Fruit fly (Drosophila melanogaster): ENCODE results near the gene CG2126.
A peak's percentile ranks its signal among the peaks of the same experiment; 100 is the strongest.

Gene CG2126

DNA sequence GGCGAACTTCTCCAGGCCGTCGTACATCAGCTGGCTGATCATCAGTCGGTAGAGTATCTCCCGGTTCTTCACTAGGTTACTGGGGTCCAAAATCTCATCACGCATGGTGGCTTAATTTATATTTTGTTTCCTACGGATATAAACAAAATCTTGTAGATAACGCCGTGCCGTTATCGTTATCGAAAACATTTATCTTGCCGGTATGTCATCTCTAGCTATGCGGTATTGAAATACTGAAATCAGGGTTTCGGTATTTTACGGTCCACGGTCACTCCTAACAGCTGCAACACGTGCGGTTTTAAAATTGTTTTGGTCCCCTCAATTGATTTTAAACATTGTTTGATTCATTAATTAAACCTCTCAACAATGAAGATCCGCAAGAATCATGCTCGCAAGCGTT is 39.7 kb downstream of the CG2126 start, which contains the start of the genes CstF50 and CG11563 (continued):
- TF ChIP-seq CG18764 (GFP tag; optimal IDR thresholded peaks at IDR 0.05) = no peak
- TF ChIP-seq slbo (GFP tag; IDR thresholded peaks at IDR 0.05) = no peak
- TF ChIP-seq tx (GFP tag; optimal IDR thresholded peaks at IDR 0.05) = no peak
- TF ChIP-seq CG17568 (GFP tag; optimal IDR thresholded peaks at IDR 0.05) = no peak
- TF ChIP-seq Lhr (GFP tag; optimal IDR thresholded peaks at IDR 0.05) = no peak
- TF ChIP-seq Camta (GFP tag; optimal IDR thresholded peaks at IDR 0.05) = no peak
- no peak for TF ChIP-seq CG14014 (GFP tag; IDR thresholded peaks at IDR 0.05)
- TF ChIP-seq Six4 (GFP tag; optimal IDR thresholded peaks at IDR 0.05) = no peak
- TF ChIP-seq CG8478 (optimal IDR thresholded peaks at IDR 0.05) = no peak
- TF ChIP-seq CG12155 (GFP tag; optimal IDR thresholded peaks at IDR 0.05) = no peak
- TF ChIP-seq CG18599 (GFP tag; optimal IDR thresholded peaks at IDR 0.05) = no peak
- no peak for TF ChIP-seq danr (GFP tag; IDR thresholded peaks at IDR 0.05)
- no peak for TF ChIP-seq CG11696 (GFP tag; IDR thresholded peaks at IDR 0.05)
- no peak for TF ChIP-seq Atf6 (GFP tag; IDR thresholded peaks at IDR 0.05)
- no peak for TF ChIP-seq cato (GFP tag; optimal IDR thresholded peaks at IDR 0.05; ENCODE audit: borderline replicate concordance)
- no peak for TF ChIP-seq bbx (GFP tag; IDR thresholded peaks at IDR 0.05; ENCODE audit: partially characterized antibody)
- TF ChIP-seq Gug (GFP tag; IDR thresholded peaks at IDR 0.05) = no peak
- no peak for TF ChIP-seq zfh2 (GFP tag; optimal IDR thresholded peaks at IDR 0.05)
- no peak for TF ChIP-seq CG5953 (GFP tag; IDR thresholded peaks at IDR 0.05)
- no peak for TF ChIP-seq tup (GFP tag; optimal IDR thresholded peaks at IDR 0.05)
- no peak for TF ChIP-seq nmo (GFP tag; optimal IDR thresholded peaks at IDR 0.05)
- TF ChIP-seq NC2α (GFP tag; optimal IDR thresholded peaks at IDR 0.05) = no peak
- TF ChIP-seq Max (GFP tag; optimal IDR thresholded peaks at IDR 0.05) = peak; percentile 72
- TF ChIP-seq Gsc (GFP tag; IDR thresholded peaks at IDR 0.05) = no peak
- TF ChIP-seq CG12391 (tag; optimal IDR thresholded peaks at IDR 0.05) = no peak
- TF ChIP-seq CG3838 (GFP tag; optimal IDR thresholded peaks at IDR 0.05) = no peak
- TF ChIP-seq Sin3A (optimal IDR thresholded peaks at IDR 0.05) = peak; percentile 51
- TF ChIP-seq CG14860 (GFP tag; IDR thresholded peaks at IDR 0.05; ENCODE audit: partially characterized antibody) = peak; percentile 34; the same call in 1 of the 3 replicates
- TF ChIP-seq inv (GFP tag; IDR thresholded peaks at IDR 0.05; ENCODE audit: partially characterized antibody) = no peak
- no peak for TF ChIP-seq Abd-B (GFP tag; optimal IDR thresholded peaks at IDR 0.05)
- TF ChIP-seq wor (GFP tag; IDR thresholded peaks at IDR 0.05) = no peak
- TF ChIP-seq ken (GFP tag; IDR thresholded peaks at IDR 0.05) = no peak
- no peak for TF ChIP-seq CG2678 (tag; optimal IDR thresholded peaks at IDR 0.05)
- TF ChIP-seq ttk (GFP tag; IDR thresholded peaks at IDR 0.05) = no peak
- TF ChIP-seq CG32532 (GFP tag; IDR thresholded peaks at IDR 0.05) = no peak
- TF ChIP-seq CG4820 (GFP tag; optimal IDR thresholded peaks at IDR 0.05) = no peak
- no peak for TF ChIP-seq CG13624 (GFP tag; optimal IDR thresholded peaks at IDR 0.05)
- no peak for TF ChIP-seq CG8944 (GFP tag; optimal IDR thresholded peaks at IDR 0.05)
- TF ChIP-seq Fer3 (tag; optimal IDR thresholded peaks at IDR 0.05) = no peak
- TF ChIP-seq peb (GFP tag; IDR thresholded peaks at IDR 0.05) = no peak
- no peak for TF ChIP-seq toy (GFP tag; IDR thresholded peaks at IDR 0.05)
- TF ChIP-seq CG13424 (tag; optimal IDR thresholded peaks at IDR 0.05) = no peak
- TF ChIP-seq crc (GFP tag; optimal IDR thresholded peaks at IDR 0.05) = no peak
- no peak for TF ChIP-seq ase (GFP tag; IDR thresholded peaks at IDR 0.05)
- TF ChIP-seq CG5245 (GFP tag; optimal IDR thresholded peaks at IDR 0.05) = no peak
- no peak for TF ChIP-seq kah (GFP tag; optimal IDR thresholded peaks at IDR 0.05)
- TF ChIP-seq Sox100B (GFP tag; optimal IDR thresholded peaks at IDR 0.05) = no peak
- no peak for TF ChIP-seq fd64A (GFP tag; optimal IDR thresholded peaks at IDR 0.05)
- TF ChIP-seq gt (GFP tag; IDR thresholded peaks at IDR 0.05) = no peak
- TF ChIP-seq salm (tag; optimal IDR thresholded peaks at IDR 0.05) = no peak
- TF ChIP-seq Lim3 (GFP tag; IDR thresholded peaks at IDR 0.05) = no peak
- no peak for TF ChIP-seq Tbp (GFP tag; optimal IDR thresholded peaks at IDR 0.05)
- no peak for TF ChIP-seq CG4360 (GFP tag; IDR thresholded peaks at IDR 0.05)
- TF ChIP-seq CG16813 (GFP tag; IDR thresholded peaks at IDR 0.05; ENCODE audit: partially characterized antibody) = no peak; the same call in 2 of the 3 replicates

Measured in whole organism, embryonic.